Worm (Caenorhabditis elegans) whole organism, L4 larva: ENCODE measurements around the gene C25D7.9.

Experiments used
- F37D6.2 ChIP-seq: sonication (generic microtip); optimal IDR thresholded peaks from 2 replicates; lab custom pipeline; 2016; ENCODE audit warnings: mild to moderate bottlenecking, missing genetic modification characterization, missing compliant biosample characterization
- F49E8.2 ChIP-seq: sonication (generic microtip); optimal IDR thresholded peaks from 2 replicates; lab custom pipeline; 2016; ENCODE audit warnings: missing compliant biosample characterization, mild to moderate bottlenecking, missing genetic modification characterization, borderline replicate concordance
- R02D3.7 ChIP-seq: fragments of 150-350 bp; sonication (generic microtip); optimal IDR thresholded peaks from 3 replicates; lab custom pipeline; 2014; ENCODE audit warnings: missing biosample characterization, missing genetic modification characterization
- T20F7.1 ChIP-seq: fragments of 200-800 bp; sonication (Bioruptor generic); optimal IDR thresholded peaks from 2 replicates; lab custom pipeline; 2018; ENCODE audit warnings: mild to moderate bottlenecking, missing genetic modification characterization, missing compliant biosample characterization
- Y48G9A.11 ChIP-seq: fragments of 200-800 bp; sonication (Bioruptor generic); IDR thresholded peaks from 2 replicates; pipeline ENCODE4 v1.3.6; 2022; ENCODE audit warnings: missing genetic modification reagents, missing genetic modification characterization, missing compliant biosample characterization
- ZK546.5 ChIP-seq, 2 experiments: sonication (generic microtip); optimal IDR thresholded peaks; 2 replicates each; lab custom pipeline; 2017; ENCODE audit warnings: missing biosample characterization in 2 of 2, missing genetic modification characterization in 2 of 2
- ama-1 ChIP-seq: fragments of 150-350 bp; optimal IDR thresholded peaks from 2 replicates; lab custom pipeline; 2014; ENCODE audit warnings: inconsistent platforms, mixed read lengths
- ceh-20 ChIP-seq: fragments of 200-800 bp; sonication (Bioruptor generic); IDR thresholded peaks from 2 replicates; pipeline ENCODE4 v1.3.6; 2022; ENCODE audit warnings: missing genetic modification reagents, missing genetic modification characterization, missing compliant biosample characterization
- ceh-32 ChIP-seq: sonication (generic microtip); optimal IDR thresholded peaks from 2 replicates; lab custom pipeline; 2016; ENCODE audit warnings: mild to moderate bottlenecking, missing genetic modification characterization, missing compliant biosample characterization; ENCODE audit not compliant: poor library complexity
- ces-1 ChIP-seq: fragments of 150-350 bp; sonication (generic microtip); optimal IDR thresholded peaks from 4 replicates; lab custom pipeline; 2014; ENCODE audit warnings: missing biosample characterization, missing genetic modification reagents, missing genetic modification characterization
- ctbp-1 ChIP-seq: fragments of 200-800 bp; sonication (Bioruptor generic); IDR thresholded peaks from 2 replicates; pipeline ENCODE4 v1.3.6; 2022; ENCODE audit warnings: missing genetic modification reagents, missing genetic modification characterization, missing compliant biosample characterization
- dmd-9 ChIP-seq: fragments of 200-800 bp; sonication (Bioruptor generic); IDR thresholded peaks from 2 replicates; pipeline ENCODE4 v1.3.6; 2022; ENCODE audit warnings: missing genetic modification reagents, missing genetic modification characterization, missing compliant biosample characterization
- dpl-1 ChIP-seq: fragments of 150-350 bp; optimal IDR thresholded peaks from 2 replicates; lab custom pipeline; 2014; ENCODE audit warnings: missing biosample characterization, missing genetic modification reagents, missing genetic modification characterization
- egl-43 ChIP-seq: fragments of 200-800 bp; sonication (Bioruptor generic); IDR thresholded peaks from 2 replicates; pipeline ENCODE4 v1.3.6; 2022; ENCODE audit warnings: missing genetic modification reagents, missing genetic modification characterization, missing compliant biosample characterization
- hlh-11 ChIP-seq: fragments of 200-800 bp; sonication (Bioruptor generic); optimal IDR thresholded peaks from 2 replicates; lab custom pipeline; 2018; ENCODE audit warnings: mild to moderate bottlenecking, missing genetic modification characterization, missing compliant biosample characterization
- hlh-30 ChIP-seq: sonication (generic microtip); optimal IDR thresholded peaks from 2 replicates; lab custom pipeline; 2017; ENCODE audit warnings: antibody characterized with exemption, mild to moderate bottlenecking, missing genetic modification characterization, missing compliant biosample characterization; ENCODE audit not compliant: insufficient read depth
- hmg-1.1 ChIP-seq: fragments of 200-800 bp; sonication (Bioruptor generic); IDR thresholded peaks from 2 replicates; pipeline ENCODE4 v1.3.6; 2022; ENCODE audit warnings: missing genetic modification reagents, missing genetic modification characterization, missing compliant biosample characterization
- lim-7 ChIP-seq: fragments of 200-800 bp; sonication (Bioruptor generic); IDR thresholded peaks from 2 replicates; pipeline ENCODE4 v1.3.6; 2022; ENCODE audit warnings: missing genetic modification characterization, missing compliant biosample characterization
- lin-1 ChIP-seq: fragments of 200-800 bp; sonication (Bioruptor generic); IDR thresholded peaks from 2 replicates; pipeline ENCODE4 v1.3.6; 2022; ENCODE audit warnings: missing genetic modification reagents, missing genetic modification characterization, missing compliant biosample characterization
- lin-13 ChIP-seq: fragments of 150-350 bp; optimal IDR thresholded peaks from 2 replicates; lab custom pipeline; 2014; ENCODE audit warnings: missing biosample characterization, missing genetic modification reagents, missing genetic modification characterization
- lir-3 ChIP-seq: sonication (generic microtip); optimal IDR thresholded peaks from 2 replicates; lab custom pipeline; 2016; ENCODE audit warnings: mild to moderate bottlenecking, missing genetic modification characterization, missing compliant biosample characterization
- lsy-2 ChIP-seq, 2 experiments: fragments of 150-350 bp in 1 of 2; sonication (generic microtip) in 1 of 2; optimal IDR thresholded peaks; 2 replicates each; lab custom pipeline; 2014 to 2017; ENCODE audit warnings: missing biosample characterization in 2 of 2, missing genetic modification characterization in 2 of 2
- madf-5 ChIP-seq, 2 experiments: fragments of 200-800 bp; sonication (Bioruptor generic); IDR thresholded peaks; 2 replicates each; pipeline ENCODE4 v1.3.6; 2022; ENCODE audit warnings: missing compliant biosample characterization in 2 of 2, missing genetic modification characterization in 2 of 2
- mdt-29 ChIP-seq: fragments of 200-800 bp; sonication (Bioruptor generic); IDR thresholded peaks from 2 replicates; pipeline ENCODE4 v1.3.6; 2022; ENCODE audit warnings: missing genetic modification reagents, missing genetic modification characterization, missing compliant biosample characterization
- mxl-2 ChIP-seq: fragments of 200-800 bp; sonication (Bioruptor generic); conservative IDR thresholded peaks from 2 replicates; pipeline ENCODE4 v1.3.6; 2022; ENCODE audit warnings: missing genetic modification reagents, missing genetic modification characterization, missing compliant biosample characterization
- mxl-3 ChIP-seq: fragments of 200-800 bp; sonication (Bioruptor generic); optimal IDR thresholded peaks from 2 replicates; lab custom pipeline; 2018; ENCODE audit warnings: mild to moderate bottlenecking, missing genetic modification characterization, missing compliant biosample characterization
- nhr-102 ChIP-seq: sonication (generic microtip); optimal IDR thresholded peaks from 2 replicates; lab custom pipeline; 2016; ENCODE audit warnings: mild to moderate bottlenecking, missing genetic modification characterization, moderate library complexity, missing compliant biosample characterization
- nhr-11 ChIP-seq: fragments of 150-350 bp; optimal IDR thresholded peaks from 2 replicates; lab custom pipeline; 2014; ENCODE audit warnings: missing biosample characterization, missing genetic modification characterization
- nhr-111 ChIP-seq: fragments of 200-800 bp; sonication (Bioruptor generic); optimal IDR thresholded peaks from 2 replicates; lab custom pipeline; 2018; ENCODE audit warnings: mild to moderate bottlenecking, missing genetic modification characterization, missing compliant biosample characterization
- nhr-237 ChIP-seq: sonication (generic microtip); optimal IDR thresholded peaks from 2 replicates; lab custom pipeline; 2017; ENCODE audit warnings: missing biosample characterization, missing genetic modification characterization
- nhr-28 ChIP-seq: fragments of 150-350 bp; optimal IDR thresholded peaks from 2 replicates; lab custom pipeline; 2014; ENCODE audit warnings: missing biosample characterization, missing genetic modification characterization
- pha-4 ChIP-seq, 2 experiments: fragments of 150-350 bp in 1 of 2; fragments of 200-800 bp in 1 of 2; sonication (Bioruptor generic) in 1 of 2; IDR thresholded peaks in 1 of 2; optimal IDR thresholded peaks in 1 of 2; 2 replicates each; pipeline versions ENCODE4 v1.3.6 to Lab custom; 2014 to 2022; ENCODE audit warnings: missing genetic modification characterization in 2 of 2, missing genetic modification reagents in 2 of 2, missing biosample characterization in 1 of 2, missing compliant biosample characterization in 1 of 2
- php-3 ChIP-seq: fragments of 200-800 bp; sonication (Bioruptor generic); IDR thresholded peaks from 2 replicates; pipeline ENCODE4 v1.3.6; 2022; ENCODE audit warnings: missing genetic modification reagents, missing genetic modification characterization, missing compliant biosample characterization
- saeg-2 ChIP-seq: fragments of 200-800 bp; sonication (Bioruptor generic); IDR thresholded peaks from 2 replicates; pipeline ENCODE4 v1.3.6; 2022; ENCODE audit warnings: missing genetic modification reagents, missing genetic modification characterization, missing compliant biosample characterization
- spr-3 ChIP-seq: fragments of 200-800 bp; sonication (Bioruptor generic); optimal IDR thresholded peaks from 2 replicates; lab custom pipeline; 2018; ENCODE audit warnings: mild to moderate bottlenecking, missing genetic modification characterization, missing compliant biosample characterization
- unc-130 ChIP-seq: sonication (generic microtip); optimal IDR thresholded peaks from 2 replicates; lab custom pipeline; 2016; ENCODE audit warnings: missing genetic modification reagents, missing genetic modification characterization, missing compliant biosample characterization
- zfp-2 ChIP-seq: sonication (generic microtip); optimal IDR thresholded peaks from 2 replicates; lab custom pipeline; 2016; ENCODE audit warnings: mild to moderate bottlenecking, missing genetic modification characterization, missing compliant biosample characterization
- ztf-11 ChIP-seq: fragments of 150-350 bp; optimal IDR thresholded peaks from 2 replicates; lab custom pipeline; 2014; ENCODE audit warnings: missing biosample characterization, missing genetic modification characterization

C25D7.9 gene

DNA sequence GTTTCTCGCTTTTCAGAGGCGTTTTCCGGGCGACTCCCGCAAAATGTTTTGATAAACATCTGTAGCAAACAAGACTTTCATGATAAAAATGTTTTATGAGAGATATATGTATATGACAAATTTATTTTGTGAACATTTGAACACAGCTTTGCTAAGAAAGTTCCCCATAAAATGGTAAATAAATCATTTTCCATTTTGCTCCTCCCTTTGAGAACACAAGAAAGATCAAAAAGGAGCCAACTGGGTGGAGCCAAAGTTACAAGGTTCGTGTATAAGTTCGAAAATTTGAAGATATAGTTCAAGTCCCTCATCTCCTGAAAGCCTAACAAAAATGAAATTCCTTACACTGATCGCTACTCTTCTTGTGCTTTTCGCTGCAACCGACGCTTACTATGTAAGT, 25.5 kb downstream of the C25D7.9 start, which contains the start of gene C01G10.17:
Gene C01G10.17 (plus strand): TSS at position 301 of the 400 bp plus-strand sequence.
- no peak for TF ChIP-seq nhr-11 (tag; lab: Kevin White, UChicago)
- TF ChIP-seq unc-130 (GFP tag; lab: Kevin White, UChicago): no peak
- TF ChIP-seq mxl-3 (GFP tag; lab: Kevin White, UChicago): no peak
- no peak for TF ChIP-seq nhr-237 (tag; lab: Kevin White, UChicago)
- TF ChIP-seq lin-13 (GFP tag; lab: Kevin White, UChicago): no peak
- TF ChIP-seq hlh-11 (tag; lab: Kevin White, UChicago): no peak

DNA sequence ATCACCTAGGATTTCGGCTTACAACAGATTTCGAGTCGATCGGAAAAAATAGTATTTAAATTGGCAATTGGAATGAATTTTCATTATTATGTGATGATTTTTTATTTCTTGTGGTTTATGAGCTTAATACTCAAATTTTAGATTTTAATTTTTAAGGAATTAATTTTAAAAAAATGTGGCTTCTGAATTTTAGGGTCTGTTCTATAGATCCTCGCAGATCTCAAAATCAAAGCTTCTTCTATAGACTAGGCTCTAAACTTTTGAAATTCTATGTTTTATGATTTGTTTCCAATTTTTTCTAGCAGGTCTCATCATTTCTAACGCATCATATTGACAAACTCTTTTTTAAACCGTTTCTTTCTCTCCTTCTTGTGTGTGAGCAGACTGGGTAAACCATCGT, 27.7 kb downstream of the C25D7.9 start, which contains the start of gene txt-12:
Gene txt-12 (plus strand): TSS at position 301 of the 400 bp plus-strand sequence.
- TF ChIP-seq ceh-20 (GFP tag; lab: Robert Waterston, UW) (no peak), mxl-2 (GFP tag; lab: Robert Waterston, UW) (no peak), lin-1 (GFP tag; lab: Robert Waterston, UW) (no peak), nhr-102 (no peak), ztf-11 (tag; lab: Kevin White, UChicago) (no peak), hmg-1.1 (GFP tag; lab: Robert Waterston, UW) (no peak), nhr-111 (no peak), spr-3 (GFP tag; lab: Kevin White, UChicago) (no peak), hlh-30 (no peak), dmd-9 (GFP tag; lab: Robert Waterston, UW) (no peak), ZK546.5 (tag; optimal IDR thresholded peaks at IDR 0.05; lab: Kevin White, UChicago) (no peak), dpl-1 (no peak), madf-5 (GFP tag; IDR thresholded peaks at IDR 0.05; lab: Robert Waterston, UW) (no peak), Y48G9A.11 (GFP tag; lab: Robert Waterston, UW) (no peak), ceh-32 (tag; lab: Kevin White, UChicago) (no peak), nhr-28 (no peak), php-3 (GFP tag; lab: Robert Waterston, UW) (no peak), ctbp-1 (GFP tag; lab: Robert Waterston, UW) (no peak)

DNA sequence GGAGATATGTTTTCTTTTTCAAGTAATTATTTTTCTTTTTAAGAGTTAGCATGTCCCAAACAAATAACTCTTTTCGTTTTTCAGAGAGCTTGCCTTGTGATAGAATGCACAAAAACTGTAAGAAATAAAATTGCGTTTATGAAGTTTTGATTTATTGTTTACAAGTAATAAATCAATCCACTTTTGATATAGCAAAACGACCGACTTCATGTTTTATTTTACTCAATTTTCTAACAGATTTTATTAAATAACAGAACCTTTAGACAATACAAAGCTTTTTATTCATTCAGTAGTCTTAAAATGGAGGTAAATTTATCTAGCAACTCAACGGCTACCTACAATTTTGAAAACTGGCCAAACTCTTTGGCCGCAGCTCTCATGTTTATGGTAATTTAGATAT, 29.8 kb downstream of the C25D7.9 start, which contains the start of gene srx-78:
Gene srx-78 (plus strand): TSS at position 301 of the 400 bp plus-strand sequence.
- TF ChIP-seq ztf-11 (tag; lab: Kevin White, UChicago): no peak
- TF ChIP-seq pha-4 (GFP tag; IDR thresholded peaks at IDR 0.05; lab: Robert Waterston, UW): no peak
- TF ChIP-seq pha-4 (tag; optimal IDR thresholded peaks at IDR 0.05; lab: Kevin White, UChicago): no peak
- no peak for TF ChIP-seq nhr-11 (tag; lab: Kevin White, UChicago)
- no peak for TF ChIP-seq ces-1 (GFP tag; lab: Kevin White, UChicago)
- no peak for TF ChIP-seq mdt-29
- TF ChIP-seq lsy-2 (tag; optimal IDR thresholded peaks at IDR 0.05; lab: Kevin White, UChicago): no peak
- TF ChIP-seq lim-7 (GFP tag; lab: Robert Waterston, UW): no peak
- TF ChIP-seq egl-43 (GFP tag; lab: Robert Waterston, UW): no peak
- no peak for TF ChIP-seq T20F7.1
- no peak for TF ChIP-seq F49E8.2 (tag; lab: Kevin White, UChicago)
- no peak for TF ChIP-seq R02D3.7 (tag; lab: Kevin White, UChicago)
- TF ChIP-seq lin-13 (GFP tag; lab: Kevin White, UChicago): no peak
- no peak for TF ChIP-seq spr-3 (GFP tag; lab: Kevin White, UChicago)
- no peak for TF ChIP-seq saeg-2 (GFP tag; lab: Robert Waterston, UW)
- no peak for TF ChIP-seq F37D6.2 (tag; lab: Kevin White, UChicago)
- TF ChIP-seq ZK546.5 (tag; optimal IDR thresholded peaks at IDR 0.05; lab: Kevin White, UChicago): no peak
- no peak for TF ChIP-seq zfp-2 (tag; lab: Kevin White, UChicago)
- TF ChIP-seq ceh-20 (GFP tag; lab: Robert Waterston, UW): no peak
- TF ChIP-seq lir-3 (tag; lab: Kevin White, UChicago): no peak
- TF ChIP-seq ama-1 (lab: Kevin White, UChicago): no peak
